Fruit fly (Drosophila melanogaster): ENCODE results near the gene CG12795.
A peak's percentile ranks its signal among the peaks of the same experiment; 100 is the strongest.

CG12795 gene

DNA sequence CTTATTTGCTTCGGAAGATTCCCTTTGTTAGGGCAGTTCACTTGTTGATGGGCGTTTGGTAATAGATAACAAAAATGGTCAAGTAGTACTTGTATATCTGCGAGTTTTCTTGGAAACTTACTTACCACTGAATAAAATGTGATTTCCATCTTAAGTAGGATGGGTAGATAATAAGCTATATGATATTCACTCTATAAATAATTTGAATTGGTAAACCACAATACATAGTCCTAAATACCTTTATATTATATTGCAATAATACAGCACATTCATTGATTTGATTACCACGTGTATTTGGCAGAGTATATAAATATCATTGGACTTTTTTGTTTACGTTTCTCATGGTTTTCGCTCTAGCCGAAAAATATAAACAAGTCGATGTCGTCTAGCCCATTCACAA lies 23.7 kb downstream of the CG12795 start (continued):
- TF ChIP-seq CG17612 (GFP tag; IDR thresholded peaks at IDR 0.05) (no peak), CG12071 (GFP tag; optimal IDR thresholded peaks at IDR 0.05) (no peak), Oaz (GFP tag; IDR thresholded peaks at IDR 0.05) (no peak; the same call in none of the 2 replicates), disco-r (GFP tag; optimal IDR thresholded peaks at IDR 0.05) (peak; percentile 8), unpg (GFP tag; optimal IDR thresholded peaks at IDR 0.05) (peak; percentile 57), schlank (tag; optimal IDR thresholded peaks at IDR 0.05) (peak; percentile 38), ap (GFP tag; IDR thresholded peaks at IDR 0.05) (no peak), CG18476 (GFP tag; optimal IDR thresholded peaks at IDR 0.05) (peak; percentile 6), CG1603 (tag; optimal IDR thresholded peaks at IDR 0.05) (peak; percentile 51), gem (tag; optimal IDR thresholded peaks at IDR 0.05) (peak; percentile 82), Antp (GFP tag; optimal IDR thresholded peaks at IDR 0.05) (peak; percentile 22), CG10321 (GFP tag; IDR thresholded peaks at IDR 0.05) (no peak), ERR (GFP tag; optimal IDR thresholded peaks at IDR 0.05) (no peak), CG18599 (GFP tag; optimal IDR thresholded peaks at IDR 0.05) (peak; percentile 77), fru (optimal IDR thresholded peaks at IDR 0.05) (no peak), HmgD (GFP tag; optimal IDR thresholded peaks at IDR 0.05) (no peak), Meics (GFP tag; optimal IDR thresholded peaks at IDR 0.05) (peak; percentile 83), Hr51 (GFP tag; optimal IDR thresholded peaks at IDR 0.05) (peak in 1 of 2 experiments; percentile 81), HLH3B (GFP tag; IDR thresholded peaks at IDR 0.05) (no peak), CG7271 (tag; optimal IDR thresholded peaks at IDR 0.05) (no peak), dysf (GFP tag; IDR thresholded peaks at IDR 0.05) (peak; percentile 83), Kr (GFP tag; optimal IDR thresholded peaks at IDR 0.05) (no peak), CG15011 (GFP tag; optimal IDR thresholded peaks at IDR 0.05) (peak; percentile 26), peb (GFP tag; IDR thresholded peaks at IDR 0.05) (no peak), br (optimal IDR thresholded peaks at IDR 0.05) (no peak), CG3163 (GFP tag; optimal IDR thresholded peaks at IDR 0.05) (no peak), ranshi (GFP tag; IDR thresholded peaks at IDR 0.05) (no peak), ash1 (GFP tag; optimal IDR thresholded peaks at IDR 0.05) (no peak), Chrac-16 (GFP tag; optimal IDR thresholded peaks at IDR 0.05) (peak; percentile 40), CG14441 (GFP tag; IDR thresholded peaks at IDR 0.05) (0 out of 2 replicates have a peak, but pooled peaks have one; percentile 54), Nf-YC (tag; optimal IDR thresholded peaks at IDR 0.05) (peak; percentile 33), cas (GFP tag; IDR thresholded peaks at IDR 0.05) (no peak), usp (GFP tag; optimal IDR thresholded peaks at IDR 0.05) (no peak), gfzf (GFP tag; optimal IDR thresholded peaks at IDR 0.05) (no peak), CG33557 (GFP tag; optimal IDR thresholded peaks at IDR 0.05) (no peak), CG18011 (GFP tag; optimal IDR thresholded peaks at IDR 0.05) (peak; percentile 38), jumu (GFP tag; optimal IDR thresholded peaks at IDR 0.05) (peak; percentile 5), Stat92E (GFP tag; optimal IDR thresholded peaks at IDR 0.05) (no peak), CG9437 (GFP tag; optimal IDR thresholded peaks at IDR 0.05) (peak; percentile 78), abd-A (tag; optimal IDR thresholded peaks at IDR 0.05) (no peak), CG9727 (GFP tag; optimal IDR thresholded peaks at IDR 0.05) (peak; percentile 62), grau (tag; optimal IDR thresholded peaks at IDR 0.05) (peak; percentile 73), gro (GFP tag; optimal IDR thresholded peaks at IDR 0.05) (no peak), CG12659 (GFP tag; optimal IDR thresholded peaks at IDR 0.05) (peak; percentile 70), vfl (GFP tag; optimal IDR thresholded peaks at IDR 0.05) (peak; percentile 31), mirr (GFP tag; optimal IDR thresholded peaks at IDR 0.05) (no peak), en (GFP tag; optimal IDR thresholded peaks at IDR 0.05) (peak; percentile 18), sens (GFP tag) (peak; percentile 88), Dll (GFP tag; IDR thresholded peaks at IDR 0.05; ENCODE audit: partially characterized antibody) (no peak), crc (GFP tag; optimal IDR thresholded peaks at IDR 0.05) (no peak), croc (GFP tag; conservative IDR thresholded peaks at IDR 0.05) (no peak; the same call in 2 of the 3 replicates), Fer1 (GFP tag; optimal IDR thresholded peaks at IDR 0.05) (peak; percentile 72)
